Fruit fly (Drosophila melanogaster) whole organism, larva: Measurements from ENCODE around the gene Ccp84Ac.

ENCODE experiments used
- noc ChIP-seq: fragments of 200-800 bp; sonication (Bioruptor generic); optimal IDR thresholded peaks from 3 replicates; lab custom pipeline; 2019; ENCODE audit warnings: missing biosample characterization, mild to moderate bottlenecking, missing genetic modification characterization, moderate library complexity

Ccp84Ac gene

dm6 chr3R:6686428-6686827 lies 9.6 kb downstream of the Ccp84Ac start, which contains the start of gene Ccp84Ag:
Gene Ccp84Ag (plus strand): TSS chr3R:6686728.
- TF ChIP-seq noc (tag; lab: Kevin White, UChicago), result no peak

dm6 chr3R:6684145-6684544 lies 11.9 kb downstream of the Ccp84Ac start, which contains the start of gene Edg84A:
Gene Edg84A (plus strand): TSS chr3R:6684445.
- no peak for TF ChIP-seq noc (tag; lab: Kevin White, UChicago)

dm6 chr3R:6683671-6684070 lies 12.4 kb downstream of the Ccp84Ac start:
- TF ChIP-seq noc (tag; lab: Kevin White, UChicago), result no peak

- TF ChIP-seq noc (tag; lab: Kevin White, UChicago), result no peak
Measured at dm6 chr3R:6683135-6683534, 12.9 kb downstream of the Ccp84Ac start.

- TF ChIP-seq noc (tag; lab: Kevin White, UChicago), result no peak
Measured at dm6 chr3R:6678480-6678879, 17.6 kb downstream of the Ccp84Ac start, which contains the start of gene lab. Gene lab (minus strand): TSS chr3R:6678590.

dm6 chr3R:6674548-6674947 lies 21.5 kb downstream of the Ccp84Ac start:
- no peak for TF ChIP-seq noc (tag; lab: Kevin White, UChicago)

- no peak for TF ChIP-seq noc (tag; lab: Kevin White, UChicago)
Measured at dm6 chr3R:6672303-6673007, 23.6 kb downstream of the Ccp84Ac start.

dm6 chr3R:6668234-6668633 lies 27.8 kb downstream of the Ccp84Ac start:
- TF ChIP-seq noc (tag; lab: Kevin White, UChicago), result no peak

- no peak for TF ChIP-seq noc (tag; lab: Kevin White, UChicago)
Measured at dm6 chr3R:6667245-6667644, 28.8 kb downstream of the Ccp84Ac start.

- no peak for TF ChIP-seq noc (tag; lab: Kevin White, UChicago)
Measured at dm6 chr3R:6665117-6665654, 30.9 kb downstream of the Ccp84Ac start.

dm6 chr3R:6664371-6665116 lies 31.5 kb downstream of the Ccp84Ac start:
- TF ChIP-seq noc (tag; lab: Kevin White, UChicago), result no peak

- TF ChIP-seq noc (tag; lab: Kevin White, UChicago), result no peak
Measured at dm6 chr3R:6663289-6663666, 32.8 kb downstream of the Ccp84Ac start.

dm6 chr3R:6662613-6663288 lies 33.3 kb downstream of the Ccp84Ac start:
- TF ChIP-seq noc (tag; lab: Kevin White, UChicago), result no peak

- no peak for TF ChIP-seq noc (tag; lab: Kevin White, UChicago)
Measured at dm6 chr3R:6659941-6660340, 36.1 kb downstream of the Ccp84Ac start, which contains the start of gene agt. Gene agt (minus strand): TSS chr3R:6660100.

- no peak for TF ChIP-seq noc (tag; lab: Kevin White, UChicago)
Measured at dm6 chr3R:6657278-6658246, 38.5 kb downstream of the Ccp84Ac start, which contains the start of the genes CG1307 and twr. Gene CG1307 (minus strand): TSS chr3R:6657442. Gene twr (plus strand): TSS chr3R:6657882.
